Worm (Caenorhabditis elegans): ENCODE data around the gene spp-24.

Gene spp-24

DNA sequence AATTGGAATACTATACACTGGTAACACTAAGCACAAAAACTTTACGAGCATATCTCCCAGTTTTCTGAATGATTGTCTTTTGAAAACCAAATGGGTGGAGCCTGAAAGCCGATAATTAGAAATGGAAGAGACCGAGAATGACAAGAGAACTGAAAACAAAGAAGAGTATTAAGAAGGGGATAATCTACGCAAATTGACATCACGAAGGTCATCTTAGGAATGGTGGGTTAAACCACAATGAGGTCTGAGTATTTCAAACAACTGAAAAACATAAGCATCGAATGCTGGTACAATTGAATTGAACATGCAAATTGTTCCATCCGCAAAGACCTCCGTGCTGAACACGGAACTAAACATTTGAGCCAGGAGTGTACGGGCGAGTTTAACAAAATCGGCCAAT is at the start of gene spp-24:
Gene spp-24, minus strand, starts transcription at position 101 of the 400 bp plus-strand sequence.
- TF ChIP-seq unc-62 (GFP tag; optimal IDR thresholded peaks at IDR 0.05), result no peak

DNA sequence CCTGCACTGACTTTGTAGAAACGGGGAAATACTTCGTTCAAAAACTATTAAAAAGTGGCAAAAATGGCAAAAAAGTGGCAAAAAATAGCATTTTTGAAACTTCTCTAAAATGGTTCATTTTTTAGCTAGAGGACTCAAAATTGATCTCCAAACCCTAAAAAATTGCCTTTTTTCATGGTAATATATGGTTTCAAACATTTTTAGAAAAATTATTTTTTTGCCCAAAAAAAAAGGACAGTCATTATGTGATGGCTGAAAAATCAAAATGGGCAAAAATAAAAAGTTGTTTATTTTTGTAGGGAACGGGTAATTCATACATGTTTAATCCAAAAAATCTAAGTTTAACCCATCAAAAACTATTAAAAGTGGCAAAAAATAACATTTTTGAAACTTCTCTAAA is 48.6 kb upstream of the spp-24 start:
- TF ChIP-seq unc-62 (GFP tag; optimal IDR thresholded peaks at IDR 0.05), result no peak

DNA sequence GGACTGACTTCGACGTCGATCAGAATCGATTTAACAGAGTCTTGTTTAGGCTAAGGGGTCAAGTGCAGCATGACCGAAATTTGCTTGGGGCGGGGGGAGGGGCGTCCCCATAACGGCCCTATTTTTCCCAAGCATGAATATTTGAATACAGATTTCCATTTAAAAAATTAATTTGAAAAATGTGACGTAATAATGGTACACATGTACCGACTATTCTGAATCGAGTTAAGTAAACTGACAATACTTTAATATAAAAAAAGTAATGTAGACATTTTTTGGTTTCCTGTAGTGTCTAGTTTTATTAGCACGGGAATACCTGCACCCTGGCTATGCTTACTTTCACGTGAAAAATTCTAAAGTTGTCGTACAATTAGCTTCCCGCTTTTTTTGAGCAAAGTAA is 47.5 kb upstream of the spp-24 start:
- TF ChIP-seq unc-62 (GFP tag; optimal IDR thresholded peaks at IDR 0.05), result no peak

DNA sequence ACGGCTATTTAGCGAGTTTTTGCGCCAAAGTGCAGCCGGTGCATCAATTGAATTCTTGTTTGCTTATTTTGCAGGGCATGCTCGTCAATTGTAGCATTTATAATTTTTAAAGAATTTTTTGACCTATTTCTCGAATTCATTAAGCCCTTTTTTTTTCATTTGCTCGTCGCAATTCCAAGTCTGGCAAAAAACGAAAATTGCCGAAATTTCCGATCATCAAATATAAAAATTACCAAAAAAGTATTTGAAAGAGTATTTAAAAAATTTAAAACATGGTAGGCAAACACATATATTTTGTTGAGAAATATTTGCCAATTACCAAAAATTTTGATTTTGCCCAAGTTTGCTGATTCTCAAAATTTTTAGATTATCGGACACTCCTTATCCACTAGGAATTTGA is 44.8 kb upstream of the spp-24 start, which contains the start of gene C50D2.6:
Gene C50D2.6, plus strand, starts transcription at position 301 of the 400 bp plus-strand sequence.
- TF ChIP-seq unc-62 (GFP tag; optimal IDR thresholded peaks at IDR 0.05), result no peak

DNA sequence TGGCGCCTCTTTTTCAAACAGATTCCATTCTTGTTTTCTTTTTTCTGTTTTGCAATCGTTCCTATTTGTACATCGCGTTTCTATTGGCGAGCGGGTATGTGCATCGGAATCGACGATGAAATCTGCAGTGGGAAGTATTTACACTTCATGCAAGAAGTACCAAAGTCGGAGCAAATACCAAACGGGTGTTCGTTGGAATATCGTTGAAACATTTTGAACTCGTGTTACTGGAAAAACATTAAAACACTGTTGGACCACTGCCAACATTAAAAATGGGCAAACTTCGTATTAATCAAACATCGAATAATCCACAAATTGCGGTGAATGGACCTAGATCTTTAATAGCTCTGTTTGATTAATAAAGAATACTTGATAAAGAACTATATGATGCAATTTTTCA is 39.8 kb upstream of the spp-24 start, which contains the start of gene C23H3.9:
Gene C23H3.9, minus strand, starts transcription at position 101 of the 400 bp plus-strand sequence.
- TF ChIP-seq unc-62 (GFP tag; optimal IDR thresholded peaks at IDR 0.05), result no peak

DNA sequence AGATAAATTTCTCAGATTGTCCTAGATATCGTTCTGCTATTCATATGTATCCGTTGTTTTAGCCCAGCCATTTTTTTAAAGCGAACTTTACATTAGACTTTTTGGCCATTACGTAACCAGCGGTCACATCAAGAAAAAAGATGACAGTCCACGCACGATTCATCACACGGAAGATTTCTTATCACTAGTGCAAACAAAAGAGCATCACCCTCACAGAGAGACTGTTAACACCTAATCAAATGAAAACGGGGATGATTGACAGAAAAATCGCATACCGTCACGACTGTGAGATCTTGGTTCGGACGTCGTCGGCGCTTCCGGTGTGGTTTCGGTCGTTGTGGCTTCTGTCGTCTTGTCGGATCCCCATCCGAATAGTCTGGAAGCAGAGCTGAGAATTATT is 37.3 kb upstream of the spp-24 start:
- TF ChIP-seq unc-62 (GFP tag; optimal IDR thresholded peaks at IDR 0.05), result no peak

DNA sequence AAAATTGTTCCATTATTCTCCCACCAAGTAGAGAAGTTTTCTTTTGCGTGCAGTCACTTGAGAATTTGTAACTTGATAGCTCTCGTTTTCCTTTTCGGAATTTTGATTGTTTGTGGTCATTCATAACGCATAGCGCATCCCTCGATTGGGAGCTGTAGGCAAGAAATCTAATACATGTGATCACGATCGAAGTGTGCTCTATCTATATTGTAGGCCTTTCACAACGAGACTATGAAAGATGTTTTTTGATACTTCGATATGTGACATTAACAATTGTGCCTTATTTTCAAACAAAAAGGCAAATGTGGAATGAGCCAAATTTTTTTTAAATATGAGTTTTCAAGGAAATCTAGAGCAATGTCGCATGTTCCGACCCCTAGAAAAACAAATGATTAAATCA is 36.5 kb upstream of the spp-24 start:
- no peak for TF ChIP-seq unc-62 (GFP tag; optimal IDR thresholded peaks at IDR 0.05)

DNA sequence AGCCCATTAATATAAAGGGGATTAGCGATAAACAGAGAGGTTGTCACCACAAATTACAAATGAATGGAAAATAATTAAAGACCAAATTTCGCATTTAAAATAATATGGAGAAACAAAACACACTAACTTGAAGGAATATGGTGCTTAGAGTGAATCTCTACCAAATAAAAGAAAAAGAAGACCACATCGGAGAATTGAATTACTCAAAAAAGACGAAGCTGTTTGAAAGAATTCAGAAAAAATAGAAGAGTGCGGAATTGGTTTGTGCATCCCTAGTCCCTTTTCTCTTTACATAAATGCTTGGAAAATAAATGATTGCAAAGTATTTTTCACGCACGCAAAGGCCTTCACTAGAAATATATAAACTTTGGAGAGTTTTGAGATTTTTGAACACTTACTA is 34.6 kb upstream of the spp-24 start:
- no peak for TF ChIP-seq unc-62 (GFP tag; optimal IDR thresholded peaks at IDR 0.05)

DNA sequence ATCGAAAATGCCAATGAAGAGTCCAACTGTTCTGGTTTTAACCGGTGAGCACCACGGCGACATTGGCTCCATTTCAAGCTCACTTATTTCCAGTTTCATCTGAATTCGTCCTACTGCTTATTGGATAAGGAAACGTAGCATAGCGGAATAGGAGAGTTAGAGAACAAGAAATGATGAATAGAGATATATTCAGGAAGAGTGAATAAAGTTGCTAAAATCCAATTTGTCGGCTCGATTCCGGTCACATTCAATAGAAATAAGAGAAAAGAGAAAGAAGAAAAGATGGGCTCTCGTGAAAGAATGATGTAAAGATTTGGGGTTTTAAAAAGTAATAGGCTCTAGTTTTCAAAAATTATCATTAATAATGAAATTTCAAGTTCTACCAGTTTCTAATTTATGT is 34.0 kb upstream of the spp-24 start:
- no peak for TF ChIP-seq unc-62 (GFP tag; optimal IDR thresholded peaks at IDR 0.05)

DNA sequence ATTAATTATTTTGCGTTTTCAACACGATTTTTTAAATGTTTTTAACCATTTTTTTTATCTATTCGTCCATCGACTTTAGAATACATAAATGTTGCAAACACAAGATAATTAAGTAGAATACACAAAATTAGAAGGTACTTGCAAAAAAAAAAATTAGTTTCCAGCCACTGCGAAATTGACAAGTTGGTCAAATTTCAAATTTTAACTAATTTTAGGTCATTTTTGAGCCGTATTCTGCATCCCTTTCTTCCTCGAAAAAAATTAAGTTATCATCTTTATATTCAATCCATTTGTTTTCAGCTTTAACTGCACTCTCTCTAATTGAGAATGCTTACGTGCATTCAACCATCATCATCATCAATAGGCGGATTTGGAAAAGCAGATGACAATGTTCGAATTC is 30.0 kb upstream of the spp-24 start, which contains the start of gene egl-26:
Gene egl-26, plus strand, starts transcription at position 301 of the 400 bp plus-strand sequence.
- TF ChIP-seq unc-62 (GFP tag; optimal IDR thresholded peaks at IDR 0.05), result no peak

DNA sequence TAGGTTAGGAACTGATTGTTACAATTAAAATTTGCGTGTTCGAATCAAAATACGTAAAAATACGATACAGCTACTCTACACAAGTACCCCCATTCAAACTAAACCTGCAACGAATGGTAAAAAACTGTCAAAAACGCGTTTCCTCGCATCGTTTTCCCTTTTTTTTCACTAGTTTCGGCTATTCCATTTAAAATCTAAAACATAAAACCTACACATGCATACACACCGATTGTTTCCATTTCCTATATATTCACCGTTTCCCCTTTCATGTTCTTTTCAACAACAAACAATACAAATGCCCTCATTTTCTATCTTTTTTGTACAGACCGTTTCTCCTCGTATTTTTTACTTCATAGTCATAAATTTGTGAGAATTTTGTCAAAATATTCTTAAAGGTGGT is 29.4 kb upstream of the spp-24 start:
- no peak for TF ChIP-seq unc-62 (GFP tag; optimal IDR thresholded peaks at IDR 0.05)

DNA sequence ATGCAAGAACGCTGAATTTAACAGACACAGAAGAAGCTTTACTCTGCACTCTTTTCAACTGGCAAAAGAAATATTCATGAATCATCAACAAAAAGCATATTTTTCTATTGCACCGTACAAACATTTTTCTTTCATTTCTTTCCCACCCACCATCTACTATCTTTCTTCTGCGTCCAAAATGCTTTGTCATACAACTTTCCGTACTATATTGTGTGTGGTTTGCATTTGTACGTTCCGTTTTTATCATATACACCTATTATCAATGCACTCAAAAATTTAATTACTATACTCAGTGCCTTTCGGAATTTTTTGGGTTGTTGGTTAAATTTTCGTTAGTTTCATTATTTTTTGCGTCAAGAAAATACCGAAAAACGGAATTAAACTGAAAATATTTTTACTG is 28.3 kb upstream of the spp-24 start:
- TF ChIP-seq unc-62 (GFP tag; optimal IDR thresholded peaks at IDR 0.05), result no peak

DNA sequence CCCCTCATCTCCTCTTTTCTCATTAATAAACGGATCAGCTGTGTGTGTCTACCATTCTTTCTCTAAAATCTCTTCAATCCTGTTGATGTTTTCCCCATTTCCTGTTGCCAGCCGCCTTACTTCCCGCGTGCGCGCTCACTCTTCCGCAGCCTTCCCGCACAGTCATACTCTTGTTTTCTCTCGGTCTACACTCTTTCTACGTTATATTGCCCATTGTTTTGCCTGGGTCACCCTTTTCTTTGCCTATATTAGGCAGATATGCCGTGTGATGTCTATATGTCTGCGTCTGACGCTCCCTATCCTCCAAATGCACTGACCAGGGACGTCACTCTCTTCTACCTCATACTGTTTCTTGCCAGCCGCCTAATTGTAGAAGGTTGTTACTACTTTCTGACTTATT is 27.0 kb upstream of the spp-24 start:
- no peak for TF ChIP-seq unc-62 (GFP tag; optimal IDR thresholded peaks at IDR 0.05)

DNA sequence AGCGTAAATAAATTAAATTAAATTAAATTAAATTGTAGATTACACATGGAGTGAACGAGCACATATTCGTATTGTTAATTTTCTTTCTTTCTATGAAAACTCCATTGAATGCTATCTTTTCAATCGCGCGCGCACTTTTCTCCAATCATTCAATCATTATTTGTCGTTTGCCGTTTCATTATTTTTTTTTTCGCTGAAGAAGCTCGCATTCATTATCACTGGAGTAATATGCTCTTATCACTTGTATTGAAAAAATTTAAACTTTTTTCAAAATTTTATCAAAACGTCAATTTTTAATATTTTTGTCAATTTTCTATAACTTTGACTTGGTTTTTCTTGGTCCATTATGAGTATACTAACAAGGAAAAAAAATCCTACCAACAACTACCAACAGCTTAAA is 26.1 kb upstream of the spp-24 start:
- no peak for TF ChIP-seq unc-62 (GFP tag; optimal IDR thresholded peaks at IDR 0.05)

DNA sequence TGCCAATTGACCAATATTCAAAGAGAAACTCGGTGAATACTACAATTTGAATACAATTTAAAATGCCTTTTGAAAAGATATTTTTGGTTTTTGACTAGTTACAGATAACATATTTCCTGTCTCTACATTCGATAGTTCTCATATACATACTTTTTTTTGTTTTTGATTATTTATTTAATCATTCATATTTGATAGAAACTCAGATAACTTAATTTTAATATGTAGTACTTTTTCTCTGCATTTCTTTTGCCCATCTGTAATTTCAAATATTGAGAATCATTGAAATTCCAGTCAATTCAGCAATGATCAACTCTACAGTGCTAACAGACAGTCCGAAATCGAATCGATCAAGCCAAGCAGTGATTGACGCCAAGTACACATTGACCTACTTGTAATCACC is 21.7 kb upstream of the spp-24 start, which contains the start of gene C23H3.2:
Gene C23H3.2, plus strand, starts transcription at position 301 of the 400 bp plus-strand sequence.
- TF ChIP-seq unc-62 (GFP tag; optimal IDR thresholded peaks at IDR 0.05), result no peak

DNA sequence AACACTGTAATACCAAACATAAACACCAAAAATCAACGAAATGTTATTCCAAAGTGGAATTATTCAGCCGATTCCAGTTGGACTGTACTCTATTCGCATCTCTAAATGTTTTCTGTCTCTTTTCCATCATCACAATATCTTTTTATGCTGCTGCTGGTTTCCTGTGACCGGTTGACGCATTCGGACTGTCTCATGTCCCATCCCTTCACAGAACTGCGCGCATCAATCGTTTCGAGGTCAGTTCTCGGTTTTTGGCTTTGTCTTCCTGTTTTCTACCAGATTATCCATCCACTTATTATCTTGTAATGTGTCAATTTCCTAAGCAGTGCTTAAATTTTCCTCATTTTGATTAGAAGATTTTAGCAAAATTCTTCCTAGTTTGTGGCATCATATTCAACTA is 20.7 kb upstream of the spp-24 start:
- TF ChIP-seq unc-62 (GFP tag; optimal IDR thresholded peaks at IDR 0.05), result no peak

DNA sequence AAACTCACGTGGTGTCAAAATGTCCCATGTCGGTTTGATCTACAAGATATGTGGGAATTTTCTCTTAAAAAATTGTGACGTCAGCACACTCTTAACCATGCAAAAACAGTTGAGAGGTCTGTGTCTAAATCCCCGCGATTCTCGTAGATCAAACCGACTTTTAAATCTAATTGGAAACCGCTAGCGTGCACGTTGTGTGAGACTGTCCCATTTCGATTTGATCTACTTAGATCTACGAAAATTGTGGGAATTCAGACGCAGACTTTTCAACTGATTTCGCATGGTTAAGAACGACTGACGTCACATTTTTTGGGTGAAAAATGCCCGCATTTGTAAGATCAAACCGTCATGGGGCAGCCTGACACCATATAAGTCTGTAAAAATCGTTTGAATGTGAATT is 18.5 kb upstream of the spp-24 start:
- TF ChIP-seq unc-62 (GFP tag; optimal IDR thresholded peaks at IDR 0.05), result no peak

DNA sequence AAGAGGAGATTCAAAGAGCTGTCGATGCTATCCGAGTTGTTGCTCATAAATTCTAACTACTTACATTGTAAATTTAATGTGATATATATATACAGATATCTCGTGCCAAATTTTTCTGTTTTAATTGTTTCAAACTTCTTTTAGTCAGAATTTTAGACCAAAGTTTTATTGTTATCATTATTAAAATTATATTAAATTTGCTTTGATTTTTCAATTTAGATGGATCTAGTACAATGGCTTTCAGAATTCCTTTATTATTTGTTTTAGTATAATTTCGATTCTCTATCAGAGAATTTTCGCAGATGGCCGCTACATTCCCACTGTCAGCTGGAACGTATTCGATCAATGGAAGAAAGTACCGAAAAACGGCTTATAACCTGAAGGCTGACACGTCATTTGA is 18.0 kb upstream of the spp-24 start, which contains the start of gene ascc-1:
Gene ascc-1, plus strand, starts transcription at position 301 of the 400 bp plus-strand sequence.
- no peak for TF ChIP-seq unc-62 (GFP tag; optimal IDR thresholded peaks at IDR 0.05)

Data from whole organism, dauer.